Worm (Caenorhabditis elegans) whole organism, L1 larva: ENCODE measurements around the gene frpr-21.
A peak's percentile ranks its signal among the peaks of the same experiment; 100 is the strongest.

Experiments
- C34B4.2 ChIP-seq: sonication (generic microtip); optimal IDR thresholded peaks from 2 replicates; lab custom pipeline; 2017; ENCODE audit warnings: mild to moderate bottlenecking, missing genetic modification characterization, missing compliant biosample characterization
- Y116A8C.19 ChIP-seq: sonication (generic microtip); optimal IDR thresholded peaks from 2 replicates; lab custom pipeline; 2016; ENCODE audit warnings: missing compliant biosample characterization, missing genetic modification characterization, borderline replicate concordance
- ama-1 ChIP-seq: fragments of 150-350 bp; optimal IDR thresholded peaks from 2 replicates; lab custom pipeline; 2014
- blmp-1 ChIP-seq: fragments of 150-350 bp; optimal IDR thresholded peaks from 2 replicates; lab custom pipeline; 2014; ENCODE audit warnings: missing biosample characterization, missing genetic modification characterization
- ceh-82 ChIP-seq, 3 experiments: fragments of 150-350 bp in 1 of 3; sonication (generic microtip) in 2 of 3; optimal IDR thresholded peaks; 2 replicates each; lab custom pipeline; 2014 to 2017; ENCODE audit warnings: missing biosample characterization in 3 of 3, missing genetic modification characterization in 3 of 3
- dpl-1 ChIP-seq, 3 experiments: fragments of 150-350 bp in 2 of 3; sonication (generic microtip) in 1 of 3; optimal IDR thresholded peaks; 2 replicates each; lab custom pipeline; 2014 to 2017; ENCODE audit warnings: missing biosample characterization in 3 of 3, missing genetic modification characterization in 3 of 3, missing genetic modification reagents in 3 of 3
- dsc-1 ChIP-seq: sonication (generic microtip); optimal IDR thresholded peaks from 2 replicates; lab custom pipeline; 2016; ENCODE audit warnings: mild to moderate bottlenecking, missing genetic modification characterization, missing compliant biosample characterization
- efl-1 ChIP-seq, 4 experiments: fragments of 150-350 bp; optimal IDR thresholded peaks in 3 of 4; peaks in 1 of 4; 1 replicate in 1 of 4; 2 replicates in 3 of 4; lab custom pipeline; 2014; ENCODE audit warnings: missing biosample characterization in 2 of 4, missing genetic modification characterization in 2 of 4, missing genetic modification reagents in 2 of 4
- efl-3 ChIP-seq: fragments of 200-800 bp; sonication (Bioruptor generic); optimal IDR thresholded peaks from 2 replicates; lab custom pipeline; 2018; ENCODE audit warnings: mild to moderate bottlenecking, missing genetic modification characterization, missing compliant biosample characterization
- elt-2 ChIP-seq: sonication (generic microtip); optimal IDR thresholded peaks from 2 replicates; lab custom pipeline; 2016; ENCODE audit warnings: missing genetic modification characterization, mild to moderate bottlenecking, inconsistent platforms, missing compliant biosample characterization, missing genetic modification reagents
- ets-5 ChIP-seq: fragments of 200-800 bp; sonication (Bioruptor generic); IDR thresholded peaks from 2 replicates; pipeline ENCODE4 v1.3.6; 2022; ENCODE audit warnings: missing genetic modification characterization, missing compliant biosample characterization
- fkh-4 ChIP-seq: sonication (generic microtip); optimal IDR thresholded peaks from 2 replicates; lab custom pipeline; 2016; ENCODE audit warnings: missing compliant biosample characterization, missing genetic modification characterization, borderline replicate concordance
- fkh-8 ChIP-seq: sonication (generic microtip); optimal IDR thresholded peaks from 2 replicates; lab custom pipeline; 2016; ENCODE audit warnings: mild to moderate bottlenecking, missing genetic modification characterization, missing compliant biosample characterization
- grh-1 ChIP-seq: fragments of 200-800 bp; sonication (Bioruptor generic); IDR thresholded peaks from 2 replicates; pipeline ENCODE4 v1.3.6; 2022; ENCODE audit warnings: missing genetic modification reagents, missing genetic modification characterization, missing compliant biosample characterization
- hlh-17 ChIP-seq: fragments of 200-800 bp; sonication (Bioruptor generic); optimal IDR thresholded peaks from 2 replicates; lab custom pipeline; 2018; ENCODE audit warnings: missing genetic modification characterization, mild to moderate bottlenecking, missing compliant biosample characterization, moderate library complexity, borderline replicate concordance
- hpl-2 ChIP-seq: fragments of 150-350 bp; optimal IDR thresholded peaks from 2 replicates; lab custom pipeline; 2014; ENCODE audit warnings: missing biosample characterization, missing genetic modification reagents, missing genetic modification characterization
- irx-1 ChIP-seq: sonication (generic microtip); optimal IDR thresholded peaks from 2 replicates; lab custom pipeline; 2016; ENCODE audit warnings: missing genetic modification characterization, missing compliant biosample characterization
- isw-1 ChIP-seq: fragments of 200-800 bp; sonication (Bioruptor generic); IDR thresholded peaks from 2 replicates; pipeline ENCODE4 v1.3.6; 2022; ENCODE audit warnings: missing genetic modification characterization, missing compliant biosample characterization
- lin-13 ChIP-seq: fragments of 150-350 bp; optimal IDR thresholded peaks from 2 replicates; lab custom pipeline; 2014; ENCODE audit warnings: missing biosample characterization, missing genetic modification reagents, missing genetic modification characterization
- lin-14 ChIP-seq: fragments of 200-800 bp; sonication (Bioruptor generic); optimal IDR thresholded peaks from 2 replicates; lab custom pipeline; 2018; ENCODE audit warnings: mild to moderate bottlenecking, missing genetic modification characterization, moderate library complexity, missing compliant biosample characterization
- lsy-2 ChIP-seq, 2 experiments: fragments of 150-350 bp; optimal IDR thresholded peaks; 2 replicates each; lab custom pipeline; 2014; ENCODE audit warnings: missing biosample characterization in 2 of 2, missing genetic modification characterization in 2 of 2
- nhr-12 ChIP-seq: sonication (generic microtip); optimal IDR thresholded peaks from 2 replicates; lab custom pipeline; 2017; ENCODE audit warnings: missing biosample characterization, missing genetic modification characterization
- nhr-19 ChIP-seq: fragments of 200-800 bp; sonication (Bioruptor generic); conservative IDR thresholded peaks from 2 replicates; pipeline ENCODE4 v1.3.6; 2022; ENCODE audit warnings: missing genetic modification characterization, missing compliant biosample characterization
- nhr-20 ChIP-seq: sonication (generic microtip); optimal IDR thresholded peaks from 2 replicates; lab custom pipeline; 2016; ENCODE audit warnings: mild to moderate bottlenecking, missing genetic modification characterization, missing compliant biosample characterization
- nhr-71 ChIP-seq: sonication (generic microtip); optimal IDR thresholded peaks from 2 replicates; lab custom pipeline; 2016; ENCODE audit warnings: mild to moderate bottlenecking, missing genetic modification characterization, moderate library complexity, missing compliant biosample characterization
- nhr-77 ChIP-seq: fragments of 150-350 bp; optimal IDR thresholded peaks from 2 replicates; lab custom pipeline; 2014; ENCODE audit warnings: missing biosample characterization, missing genetic modification characterization
- nhr-84 ChIP-seq: sonication (generic microtip); optimal IDR thresholded peaks from 2 replicates; lab custom pipeline; 2017; ENCODE audit warnings: missing biosample characterization, missing genetic modification characterization
- nhr-85 ChIP-seq: sonication (generic microtip); peaks from one replicate; lab custom pipeline; 2016; ENCODE audit warnings: missing genetic modification characterization, inconsistent platforms, missing compliant biosample characterization
- pax-3 ChIP-seq: fragments of 200-800 bp; sonication (Bioruptor generic); optimal IDR thresholded peaks from 2 replicates; lab custom pipeline; 2018; ENCODE audit warnings: mild to moderate bottlenecking, missing genetic modification characterization, moderate library complexity, missing compliant biosample characterization
- pqm-1 ChIP-seq: sonication (generic microtip); optimal IDR thresholded peaks from 3 replicates; lab custom pipeline; 2017; ENCODE audit warnings: missing biosample characterization, missing genetic modification characterization
- skn-1 ChIP-seq: fragments of 150-350 bp; optimal IDR thresholded peaks from 2 replicates; lab custom pipeline; 2014; ENCODE audit warnings: missing biosample characterization, missing genetic modification characterization
- sup-37 ChIP-seq: fragments of 200-800 bp; sonication (Bioruptor generic); optimal IDR thresholded peaks from 2 replicates; lab custom pipeline; 2018; ENCODE audit warnings: mild to moderate bottlenecking, missing genetic modification characterization, missing compliant biosample characterization
- tbx-2 ChIP-seq: sonication (generic microtip); optimal IDR thresholded peaks from 2 replicates; lab custom pipeline; 2016; ENCODE audit warnings: missing genetic modification characterization, missing compliant biosample characterization
- unc-30 ChIP-seq: sonication (generic microtip); optimal IDR thresholded peaks from 2 replicates; lab custom pipeline; 2017; ENCODE audit warnings: missing biosample characterization, missing genetic modification characterization
- unc-62 ChIP-seq: fragments of 150-350 bp; optimal IDR thresholded peaks from 2 replicates; lab custom pipeline; 2014; ENCODE audit warnings: missing biosample characterization, missing genetic modification reagents, missing genetic modification characterization
- unc-98 ChIP-seq: fragments of 200-800 bp; sonication (Bioruptor generic); IDR thresholded peaks from 2 replicates; pipeline ENCODE4 v1.3.6; 2022; ENCODE audit warnings: missing genetic modification characterization, missing compliant biosample characterization
- vab-15 ChIP-seq: sonication (generic microtip); optimal IDR thresholded peaks from 2 replicates; lab custom pipeline; 2017; ENCODE audit warnings: missing genotype, mild to moderate bottlenecking, missing genetic modification characterization, missing compliant biosample characterization
- xbp-1 ChIP-seq: sonication (generic microtip); optimal IDR thresholded peaks from 2 replicates; lab custom pipeline; 2016; ENCODE audit warnings: missing genetic modification characterization, missing compliant biosample characterization
- zag-1 ChIP-seq: fragments of 150-350 bp; optimal IDR thresholded peaks from 2 replicates; lab custom pipeline; 2014; ENCODE audit warnings: missing biosample characterization, missing genetic modification characterization
- zip-4 ChIP-seq: fragments of 200-800 bp; sonication (Bioruptor generic); optimal IDR thresholded peaks from 2 replicates; lab custom pipeline; 2018; ENCODE audit warnings: mild to moderate bottlenecking, missing genetic modification characterization, moderate library complexity, missing compliant biosample characterization
- ztf-4 ChIP-seq: fragments of 150-350 bp; optimal IDR thresholded peaks from 2 replicates; lab custom pipeline; 2014; ENCODE audit warnings: missing biosample characterization, missing genetic modification characterization

Gene frpr-21

DNA sequence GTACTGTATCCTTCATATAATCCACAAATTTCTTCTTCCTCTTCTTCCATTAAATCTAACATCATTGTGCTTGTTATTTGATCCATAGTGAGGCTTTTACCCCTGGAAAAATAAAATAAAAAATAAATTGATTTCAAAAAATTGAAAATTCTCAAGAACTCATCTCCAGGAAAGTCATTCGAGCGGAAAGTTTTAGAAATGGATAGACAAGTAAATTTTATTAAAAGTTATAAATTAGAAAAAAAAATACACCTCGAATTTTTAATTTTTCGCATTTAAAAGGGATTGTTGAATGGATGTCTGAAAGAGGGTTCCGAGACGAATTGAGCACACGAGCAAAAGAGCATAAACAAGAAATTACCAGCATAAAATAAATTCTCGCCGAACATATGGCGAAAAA is at the start of gene frpr-21:
frpr-21 (minus strand) TSS at position 101 of the 400 bp plus-strand sequence.
- TF ChIP-seq dsc-1 (tag; lab: Kevin White, UChicago) (no peak), lsy-2 (tag; optimal IDR thresholded peaks at IDR 0.05; lab: Kevin White, UChicago) (no peak), unc-30 (no peak), Y116A8C.19 (no peak), vab-15 (no peak), ets-5 (GFP tag; lab: Robert Waterston, UW) (no peak), dpl-1 (GFP tag; optimal IDR thresholded peaks at IDR 0.05; lab: Kevin White, UChicago) (no peak), pqm-1 (tag; lab: Kevin White, UChicago) (no peak), irx-1 (tag; lab: Kevin White, UChicago) (no peak), fkh-4 (tag; lab: Kevin White, UChicago) (no peak), nhr-19 (GFP tag; lab: Robert Waterston, UW) (no peak), C34B4.2 (tag; lab: Kevin White, UChicago) (no peak), ama-1 (no peak), ceh-82 (tag; optimal IDR thresholded peaks at IDR 0.05; lab: Kevin White, UChicago) (no peak), lin-13 (no peak), nhr-77 (tag; lab: Kevin White, UChicago) (no peak), lin-14 (GFP tag; lab: Kevin White, UChicago) (no peak)

DNA sequence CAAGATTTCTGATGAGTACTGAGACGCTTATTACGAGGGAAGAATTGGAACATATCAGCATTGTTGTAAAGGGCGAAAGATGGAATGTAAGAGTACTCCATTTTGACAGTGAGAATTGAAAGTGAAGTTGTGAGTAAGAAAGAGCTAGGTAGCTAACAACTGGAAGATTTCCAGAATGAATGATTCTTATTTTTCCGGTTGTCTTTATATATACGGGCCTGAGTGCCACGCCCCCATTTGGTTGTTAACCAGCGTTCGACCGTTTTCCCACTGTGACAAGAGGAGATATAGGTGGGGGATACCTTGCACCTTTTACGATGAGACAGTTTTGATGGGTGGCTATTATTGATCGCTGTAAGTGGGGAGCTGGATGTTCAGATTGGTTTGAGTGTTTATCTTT is 49.4 kb upstream of the frpr-21 start, which contains the start of gene ZK666.1:
ZK666.1 (minus strand) TSS at position 101 of the 400 bp plus-strand sequence.
- TF ChIP-seq pax-3 (tag; lab: Kevin White, UChicago) (no peak), unc-98 (GFP tag; lab: Robert Waterston, UW) (no peak), sup-37 (GFP tag; lab: Kevin White, UChicago) (no peak)

DNA sequence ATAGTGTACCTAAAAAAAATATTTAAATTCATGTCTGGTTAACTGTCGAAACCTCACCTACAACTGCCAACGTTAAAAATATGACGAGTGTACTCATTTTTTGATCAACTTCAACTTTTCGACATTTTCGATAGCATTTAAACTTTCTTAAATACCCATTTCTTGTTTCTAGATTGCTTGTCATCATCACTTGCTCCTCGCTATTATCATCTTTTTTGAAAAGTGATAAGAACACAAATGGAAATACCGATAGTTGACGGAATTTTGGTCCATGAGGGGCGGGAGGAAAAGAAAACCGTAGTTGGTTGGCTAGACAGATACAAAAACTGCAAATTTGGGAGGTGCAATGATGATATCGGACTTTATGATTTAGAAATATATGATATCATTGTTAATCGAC is 48.3 kb upstream of the frpr-21 start, which contains the start of gene clec-143:
clec-143 (minus strand) TSS at position 139 of the 400 bp plus-strand sequence.
- TF ChIP-seq nhr-12 (tag; lab: Kevin White, UChicago) (no peak), nhr-84 (tag; lab: Kevin White, UChicago) (no peak), hlh-17 (no peak), hpl-2 (GFP tag; lab: Kevin White, UChicago) (no peak), elt-2 (tag; lab: Kevin White, UChicago) (peak; percentile 57), zag-1 (tag; lab: Kevin White, UChicago) (no peak), isw-1 (GFP tag; lab: Robert Waterston, UW) (no peak), nhr-20 (tag; lab: Kevin White, UChicago) (no peak)

DNA sequence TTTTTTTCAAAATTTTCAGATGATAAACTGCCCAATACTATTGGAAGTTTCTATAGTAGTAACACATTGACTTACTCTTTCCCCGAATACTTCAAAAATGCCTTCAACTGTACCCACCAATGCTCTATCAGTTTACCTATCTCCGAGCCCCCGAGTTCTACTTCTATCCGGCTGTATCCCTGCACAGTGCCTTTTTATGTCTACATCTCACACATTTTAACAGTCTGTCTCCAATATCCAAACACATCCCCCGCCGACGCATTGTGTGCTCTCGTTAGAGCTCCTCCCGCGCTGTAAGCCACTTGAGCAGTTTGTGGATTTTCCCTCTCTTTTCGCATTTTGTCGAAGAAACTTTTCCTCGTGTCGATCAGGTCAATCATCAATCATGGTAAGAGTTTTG is 44.7 kb upstream of the frpr-21 start, which contains the start of gene tnc-2:
tnc-2 (plus strand) TSS at position 301 of the 400 bp plus-strand sequence.
- TF ChIP-seq ztf-4 (no peak), xbp-1 (no peak), blmp-1 (tag; lab: Kevin White, UChicago) (no peak), ceh-82 (tag; optimal IDR thresholded peaks at IDR 0.05; lab: Kevin White, UChicago) (no peak), efl-1 (optimal IDR thresholded peaks at IDR 0.05; lab: Kevin White, UChicago) (no peak), efl-1 (GFP tag; optimal IDR thresholded peaks at IDR 0.05 in 1 of 2; lab: Kevin White, UChicago) (peak in 1 of 2 experiments; percentile 51), vab-15 (no peak), lin-13 (no peak)

ce11 chrII:10464230-10464920 is 42.5 kb upstream of the frpr-21 start, which contains the start of the genes ZK673.6 and sdz-37:
Gene ZK673.6 (minus strand): TSS chrII:10464330.
Gene sdz-37 (plus strand): TSS chrII:10464870.
- TF ChIP-seq nhr-19 (GFP tag; lab: Robert Waterston, UW) (no peak), tbx-2 (tag; lab: Kevin White, UChicago) (no peak), isw-1 (GFP tag; lab: Robert Waterston, UW) (no peak), unc-62 (GFP tag; lab: Kevin White, UChicago) (no peak), efl-1 (optimal IDR thresholded peaks at IDR 0.05; lab: Kevin White, UChicago) (no peak), efl-1 (GFP tag; optimal IDR thresholded peaks at IDR 0.05 in 1 of 2; lab: Kevin White, UChicago) (no peak), grh-1 (GFP tag; lab: Robert Waterston, UW) (no peak), nhr-71 (no peak), efl-3 (no peak), lin-14 (GFP tag; lab: Kevin White, UChicago) (no peak), skn-1 (tag; lab: Kevin White, UChicago) (no peak), vab-15 (no peak), lsy-2 (tag; optimal IDR thresholded peaks at IDR 0.05; lab: Kevin White, UChicago) (no peak), zip-4 (no peak), fkh-8 (no peak), nhr-85 (tag; lab: Kevin White, UChicago) (no peak), Y116A8C.19 (no peak)
